Fruit fly (Drosophila melanogaster) Kc167 (cell line): ENCODE data around the gene CG14565.

ENCODE experiments used
- Myc ChIP-seq: fragments of >200 bp; optimal IDR thresholded peaks from 2 replicates; lab custom pipeline; 2017; ENCODE audit warnings: missing external identifiers
- Sin3A ChIP-seq: fragments of >200 bp; optimal IDR thresholded peaks from 2 replicates; lab custom pipeline; 2018; ENCODE audit warnings: missing external identifiers
- h ChIP-seq: fragments of >200 bp; optimal IDR thresholded peaks from 3 replicates; lab custom pipeline; 2018; ENCODE audit warnings: missing external identifiers
- insv ChIP-seq: fragments of >200 bp; optimal IDR thresholded peaks from 3 replicates; lab custom pipeline; 2018; ENCODE audit warnings: missing external identifiers
- psq ChIP-seq: fragments of >200 bp; optimal IDR thresholded peaks from 2 replicates; lab custom pipeline; 2017; ENCODE audit warnings: missing external identifiers
- ttk ChIP-seq: sonication (Bioruptor generic); optimal IDR thresholded peaks from 2 replicates; lab custom pipeline; 2017; ENCODE audit warnings: missing external identifiers

CG14565 gene

dm6 chr3L:21706144-21706926 is 37.7 kb downstream of the CG14565 start, which contains the start of gene CG32447:
CG32447 (minus strand) TSS chr3L:21706365.
- no peak for TF ChIP-seq Myc (lab: Kevin White, UChicago)

dm6 chr3L:21700945-21701344 is 43.1 kb downstream of the CG14565 start:
- TF ChIP-seq Myc (lab: Kevin White, UChicago) (no peak), Sin3A (lab: Kevin White, UChicago) (no peak), insv (lab: Kevin White, UChicago) (no peak), psq (no peak), ttk (no peak), h (lab: Kevin White, UChicago) (no peak)

- TF ChIP-seq Sin3A (lab: Kevin White, UChicago): no peak
- no peak for TF ChIP-seq insv (lab: Kevin White, UChicago)
- TF ChIP-seq ttk: no peak
- TF ChIP-seq h (lab: Kevin White, UChicago): no peak
- no peak for TF ChIP-seq psq
- TF ChIP-seq Myc (lab: Kevin White, UChicago): no peak
Measured at dm6 chr3L:21700052-21700451, 44.0 kb downstream of the CG14565 start.

- TF ChIP-seq h (lab: Kevin White, UChicago) (no peak), Myc (lab: Kevin White, UChicago) (no peak), psq (no peak), Sin3A (lab: Kevin White, UChicago) (no peak), insv (lab: Kevin White, UChicago) (no peak), ttk (no peak)
Measured at dm6 chr3L:21694647-21695046, 49.4 kb downstream of the CG14565 start.
